Fruit fly (Drosophila melanogaster): ENCODE data around the gene CG32987.

Gene CG32987

dm6 chr2L:8862476-8862875, 1.1 kb upstream of the CG32987 start, which contains the start of gene CG32986:
CG32986 (plus strand) TSS chr2L:8862776.
- TF ChIP-seq Dif (GFP tag; optimal IDR thresholded peaks at IDR 0.05; ENCODE audit: partially characterized antibody) (no peak), OdsH (GFP tag; optimal IDR thresholded peaks at IDR 0.05) (no peak), Hr83 (GFP tag; optimal IDR thresholded peaks at IDR 0.05; ENCODE audit: poor library complexity, severe bottlenecking) (no peak), dmrt93B (GFP tag; optimal IDR thresholded peaks at IDR 0.05) (no peak)

dm6 chr2L:8864564-8864963, 953 bp downstream of the CG32987 start, which contains the start of gene CG32988:
CG32988 (plus strand) TSS chr2L:8864864.
- TF ChIP-seq Hr83 (GFP tag; optimal IDR thresholded peaks at IDR 0.05; ENCODE audit: poor library complexity, severe bottlenecking), result no peak

- TF ChIP-seq Hr83 (GFP tag; optimal IDR thresholded peaks at IDR 0.05; ENCODE audit: poor library complexity, severe bottlenecking), result no peak
- TF ChIP-seq Mio (GFP tag; optimal IDR thresholded peaks at IDR 0.05), result no peak
- no peak for TF ChIP-seq Jra (GFP tag; optimal IDR thresholded peaks at IDR 0.05)
- no peak for TF ChIP-seq Myc (optimal IDR thresholded peaks at IDR 0.05)
- no peak for TF ChIP-seq br (GFP tag; optimal IDR thresholded peaks at IDR 0.05)
- TF ChIP-seq HLH106 (tag; optimal IDR thresholded peaks at IDR 0.05), result no peak
- no peak for TF ChIP-seq rgr (GFP tag; optimal IDR thresholded peaks at IDR 0.05)
- no peak for TF ChIP-seq usp (GFP tag; optimal IDR thresholded peaks at IDR 0.05)
- no peak for TF ChIP-seq CG9705 (GFP tag; optimal IDR thresholded peaks at IDR 0.05)
- no peak for TF ChIP-seq foxo (GFP tag; optimal IDR thresholded peaks at IDR 0.05)
- no peak for TF ChIP-seq Rel (GFP tag; optimal IDR thresholded peaks at IDR 0.05)
- no peak for TF ChIP-seq Rel (tag; optimal IDR thresholded peaks at IDR 0.05)
Observed at dm6 chr2L:8865550-8865949, 1.9 kb downstream of the CG32987 start, which contains the start of gene CG32983. CG32983 (plus strand) TSS chr2L:8865850.

- TF ChIP-seq tai (GFP tag; optimal IDR thresholded peaks at IDR 0.05) (no peak), dsf (GFP tag; optimal IDR thresholded peaks at IDR 0.05; ENCODE audit: borderline replicate concordance) (no peak), sv (GFP tag; optimal IDR thresholded peaks at IDR 0.05) (no peak), lola (GFP tag; optimal IDR thresholded peaks at IDR 0.05) (no peak), CG9705 (GFP tag; optimal IDR thresholded peaks at IDR 0.05) (no peak), Myc (optimal IDR thresholded peaks at IDR 0.05) (no peak), brk (GFP tag; optimal IDR thresholded peaks at IDR 0.05) (no peak), ey (GFP tag; optimal IDR thresholded peaks at IDR 0.05) (no peak), br (GFP tag; optimal IDR thresholded peaks at IDR 0.05) (no peak), fru (GFP tag; optimal IDR thresholded peaks at IDR 0.05) (no peak), Dfd (GFP tag; optimal IDR thresholded peaks at IDR 0.05) (no peak), CrebA (GFP tag; optimal IDR thresholded peaks at IDR 0.05; ENCODE audit: borderline replicate concordance) (no peak), HLH106 (tag; optimal IDR thresholded peaks at IDR 0.05) (no peak), Hnf4 (GFP tag; optimal IDR thresholded peaks at IDR 0.05) (no peak), sage (GFP tag; optimal IDR thresholded peaks at IDR 0.05) (no peak), CG32264 (GFP tag; optimal IDR thresholded peaks at IDR 0.05) (no peak), dl (GFP tag; optimal IDR thresholded peaks at IDR 0.05; ENCODE audit: insufficient read depth in 1 of 2, partially characterized antibody in 2 of 2) (no peak)
Observed at dm6 chr2L:8866467-8866866, 2.9 kb downstream of the CG32987 start, which contains the start of gene CG9483. CG9483 (plus strand) TSS chr2L:8866767.

- no peak for TF ChIP-seq lola (GFP tag; optimal IDR thresholded peaks at IDR 0.05)
- no peak for TF ChIP-seq Dif (GFP tag; optimal IDR thresholded peaks at IDR 0.05; ENCODE audit: partially characterized antibody)
- TF ChIP-seq sv (GFP tag; optimal IDR thresholded peaks at IDR 0.05), result no peak
Observed at dm6 chr2L:8871677-8872076, 8.1 kb downstream of the CG32987 start.

- TF ChIP-seq h (GFP tag; optimal IDR thresholded peaks at IDR 0.05) (no peak), Mio (GFP tag; optimal IDR thresholded peaks at IDR 0.05) (no peak), Dfd (GFP tag; optimal IDR thresholded peaks at IDR 0.05) (no peak), fru (GFP tag; optimal IDR thresholded peaks at IDR 0.05) (no peak), br (GFP tag; optimal IDR thresholded peaks at IDR 0.05) (no peak), N (GFP tag; optimal IDR thresholded peaks at IDR 0.05) (no peak), usp (GFP tag; optimal IDR thresholded peaks at IDR 0.05) (no peak), rgr (GFP tag; optimal IDR thresholded peaks at IDR 0.05) (no peak), Sp1 (GFP tag; optimal IDR thresholded peaks at IDR 0.05) (no peak), brk (GFP tag; optimal IDR thresholded peaks at IDR 0.05) (no peak), HLH106 (tag; optimal IDR thresholded peaks at IDR 0.05) (no peak), jim (GFP tag; optimal IDR thresholded peaks at IDR 0.05) (no peak)
Observed at dm6 chr2L:8875835-8876234, 12.2 kb downstream of the CG32987 start.

Measured in whole organism, wandering third instar larva.